Worm (Caenorhabditis elegans) whole organism, L3 larva: Measurements from ENCODE around the gene gst-39.

Experiments used
- R02D3.7 ChIP-seq: fragments of 150-350 bp; optimal IDR thresholded peaks from 2 replicates; lab custom pipeline; 2014; ENCODE audit warnings: missing biosample characterization, missing genetic modification characterization
- aly-2 ChIP-seq: fragments of 150-350 bp; optimal IDR thresholded peaks from 2 replicates; lab custom pipeline; 2014; ENCODE audit warnings: missing biosample characterization, missing genetic modification characterization
- ama-1 ChIP-seq: fragments of 150-350 bp; optimal IDR thresholded peaks from 2 replicates; lab custom pipeline; 2018
- ceh-16 ChIP-seq: sonication (generic microtip); optimal IDR thresholded peaks from 2 replicates; lab custom pipeline; 2017; ENCODE audit warnings: missing biosample characterization, missing genetic modification characterization
- ceh-28 ChIP-seq: fragments of 150-350 bp; optimal IDR thresholded peaks from 2 replicates; lab custom pipeline; 2014; ENCODE audit warnings: missing biosample characterization, missing genetic modification reagents, missing genetic modification characterization
- daf-12 ChIP-seq: fragments of 150-350 bp; optimal IDR thresholded peaks from 2 replicates; lab custom pipeline; 2014; ENCODE audit warnings: missing biosample characterization, missing genetic modification reagents, missing genetic modification characterization
- egl-27 ChIP-seq: sonication (generic microtip); optimal IDR thresholded peaks from 4 replicates; lab custom pipeline; 2017; ENCODE audit warnings: missing biosample characterization, missing genetic modification reagents, missing genetic modification characterization
- elt-1 ChIP-seq: fragments of 150-350 bp; optimal IDR thresholded peaks from 2 replicates; lab custom pipeline; 2014; ENCODE audit warnings: missing biosample characterization, missing genetic modification characterization
- elt-2 ChIP-seq: sonication (generic microtip); optimal IDR thresholded peaks from 2 replicates; lab custom pipeline; 2016; ENCODE audit warnings: missing genetic modification reagents, mild to moderate bottlenecking, missing genetic modification characterization, missing compliant biosample characterization
- elt-3 ChIP-seq, 3 experiments: fragments of 150-350 bp in 1 of 3; sonication (generic microtip) in 2 of 3; optimal IDR thresholded peaks; 2 replicates in 2 of 3; 4 replicates in 1 of 3; lab custom pipeline; 2014 to 2017; ENCODE audit warnings: missing biosample characterization in 3 of 3, missing genetic modification characterization in 3 of 3
- fkh-10 ChIP-seq: sonication (generic microtip); optimal IDR thresholded peaks from 2 replicates; lab custom pipeline; 2017; ENCODE audit warnings: missing biosample characterization, missing genetic modification reagents, missing genetic modification characterization
- fos-1 ChIP-seq: fragments of 150-350 bp; optimal IDR thresholded peaks from 2 replicates; lab custom pipeline; 2014; ENCODE audit warnings: missing biosample characterization, missing genetic modification characterization
- hmg-11 ChIP-seq: sonication (generic microtip); optimal IDR thresholded peaks from 2 replicates; lab custom pipeline; 2016; ENCODE audit warnings: missing genetic modification characterization, missing compliant biosample characterization
- jun-1 ChIP-seq: fragments of 150-350 bp; optimal IDR thresholded peaks from 2 replicates; lab custom pipeline; 2014; ENCODE audit warnings: missing biosample characterization, missing genetic modification reagents, missing genetic modification characterization
- lin-39 ChIP-seq: fragments of 150-350 bp; optimal IDR thresholded peaks from 2 replicates; lab custom pipeline; 2018; ENCODE audit warnings: missing biosample characterization, missing genetic modification reagents, missing genetic modification characterization
- lsy-12 ChIP-seq: sonication (generic microtip); optimal IDR thresholded peaks from 2 replicates; lab custom pipeline; 2016; ENCODE audit warnings: mild to moderate bottlenecking, missing genetic modification characterization, missing compliant biosample characterization
- mdl-1 ChIP-seq: fragments of 150-350 bp; optimal IDR thresholded peaks from 2 replicates; lab custom pipeline; 2014; ENCODE audit warnings: missing biosample characterization, missing genetic modification characterization
- nfya-1 ChIP-seq: sonication (generic microtip); optimal IDR thresholded peaks from 2 replicates; lab custom pipeline; 2017; ENCODE audit warnings: missing genetic modification characterization, mild to moderate bottlenecking, missing compliant biosample characterization, antibody characterized with exemption, moderate library complexity; ENCODE audit not compliant: insufficient read depth
- nhr-12 ChIP-seq: fragments of 150-350 bp; optimal IDR thresholded peaks from 2 replicates; lab custom pipeline; 2014; ENCODE audit warnings: missing biosample characterization, missing genetic modification characterization
- nhr-237 ChIP-seq: fragments of 150-350 bp; optimal IDR thresholded peaks from 2 replicates; lab custom pipeline; 2014; ENCODE audit warnings: missing biosample characterization, missing genetic modification characterization
- nhr-25 ChIP-seq: sonication (generic microtip); optimal IDR thresholded peaks from 2 replicates; lab custom pipeline; 2017; ENCODE audit warnings: missing biosample characterization, missing genetic modification characterization
- nhr-28 ChIP-seq: fragments of 150-350 bp; optimal IDR thresholded peaks from 2 replicates; lab custom pipeline; 2014; ENCODE audit warnings: missing biosample characterization, missing genetic modification characterization
- nhr-43 ChIP-seq: sonication (generic microtip); optimal IDR thresholded peaks from 2 replicates; lab custom pipeline; 2016; ENCODE audit warnings: mild to moderate bottlenecking, missing genetic modification characterization, missing compliant biosample characterization; ENCODE audit not compliant: poor library complexity, severe bottlenecking
- pha-4 ChIP-seq: fragments of 150-350 bp; optimal IDR thresholded peaks from 2 replicates; lab custom pipeline; 2014; ENCODE audit warnings: missing biosample characterization, missing genetic modification reagents, missing genetic modification characterization
- pqm-1 ChIP-seq: fragments of 150-350 bp; optimal IDR thresholded peaks from 2 replicates; lab custom pipeline; 2017; ENCODE audit warnings: missing biosample characterization, missing genetic modification characterization, inconsistent platforms
- sea-2 ChIP-seq: fragments of 150-350 bp; sonication (generic microtip); optimal IDR thresholded peaks from 4 replicates; lab custom pipeline; 2014; ENCODE audit warnings: missing biosample characterization, missing genetic modification reagents, missing genetic modification characterization
- snpc-4 ChIP-seq: fragments of 150-350 bp; optimal IDR thresholded peaks from 2 replicates; lab custom pipeline; 2014; ENCODE audit warnings: missing biosample characterization, missing genetic modification characterization
- unc-39 ChIP-seq: sonication (generic microtip); optimal IDR thresholded peaks from 4 replicates; lab custom pipeline; 2017; ENCODE audit warnings: missing biosample characterization, missing genetic modification characterization
- ztf-11 ChIP-seq: fragments of 150-350 bp; optimal IDR thresholded peaks from 2 replicates; lab custom pipeline; 2014; ENCODE audit warnings: missing biosample characterization, missing genetic modification characterization
- ztf-4 ChIP-seq: fragments of 150-350 bp; optimal IDR thresholded peaks from 2 replicates; lab custom pipeline; 2014; ENCODE audit warnings: missing biosample characterization, missing genetic modification characterization

The gst-39 gene

DNA sequence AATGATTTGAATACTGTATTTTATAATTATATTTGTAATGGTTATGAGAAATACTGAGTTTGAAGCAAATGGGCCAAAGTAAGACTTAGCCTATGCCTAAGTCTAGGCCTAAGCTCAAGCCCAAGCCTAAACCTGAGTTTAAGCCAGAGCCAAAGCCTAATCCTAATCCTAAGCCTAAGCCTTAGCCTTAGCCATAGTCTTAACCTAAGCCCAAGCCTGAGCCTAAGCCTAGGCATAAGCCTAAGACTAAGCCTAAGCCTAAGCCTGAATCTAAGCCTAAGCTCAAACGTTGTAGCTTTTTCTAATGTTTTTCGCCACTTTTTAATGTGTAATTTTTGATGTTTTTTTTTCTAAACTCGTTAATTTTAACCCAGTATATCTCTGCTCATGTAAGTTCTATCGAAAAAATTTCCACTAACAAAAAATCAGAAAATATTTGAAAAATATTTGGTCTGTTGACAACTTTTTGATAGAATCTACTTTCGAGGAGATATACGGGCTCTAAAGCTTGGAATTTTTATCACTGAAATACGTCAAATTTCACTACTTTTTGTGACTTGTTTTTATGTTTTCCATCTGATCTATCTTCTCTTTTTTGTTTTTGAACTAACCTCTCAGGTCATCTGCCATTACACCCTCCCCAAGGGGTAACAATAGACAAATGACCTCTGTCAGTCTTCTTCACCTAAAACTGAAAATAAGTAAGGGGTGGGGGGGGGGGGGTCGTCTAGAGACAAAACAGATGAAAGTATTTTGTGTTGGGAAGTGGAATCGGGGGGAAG is 32.5 kb upstream of the gst-39 start:
- TF ChIP-seq elt-3 (tag; optimal IDR thresholded peaks at IDR 0.05; lab: Kevin White, UChicago) (no peak), daf-12 (tag; lab: Kevin White, UChicago) (no peak), nhr-28 (no peak), nhr-12 (tag; lab: Kevin White, UChicago) (no peak), ceh-28 (tag; lab: Kevin White, UChicago) (no peak), aly-2 (no peak), ztf-11 (tag; lab: Kevin White, UChicago) (no peak), elt-1 (tag; lab: Kevin White, UChicago) (no peak), egl-27 (tag; lab: Kevin White, UChicago) (no peak), ceh-16 (tag; lab: Kevin White, UChicago) (no peak), nhr-25 (tag; lab: Kevin White, UChicago) (no peak), nfya-1 (tag; lab: Kevin White, UChicago) (no peak), jun-1 (tag; lab: Kevin White, UChicago) (no peak), lin-39 (no peak), sea-2 (GFP tag; lab: Kevin White, UChicago) (no peak), ztf-4 (tag; lab: Kevin White, UChicago) (no peak), pha-4 (tag; lab: Kevin White, UChicago) (no peak)

- TF ChIP-seq pha-4 (tag; lab: Kevin White, UChicago) (peak; percentile 67), nhr-43 (tag; lab: Kevin White, UChicago) (no peak), nhr-25 (tag; lab: Kevin White, UChicago) (peak; percentile 96), nfya-1 (tag; lab: Kevin White, UChicago) (peak; percentile 13), pqm-1 (tag; lab: Kevin White, UChicago) (no peak), fos-1 (tag; lab: Kevin White, UChicago) (no peak), elt-1 (tag; lab: Kevin White, UChicago) (no peak), hmg-11 (peak; percentile 21), fkh-10 (GFP tag; lab: Kevin White, UChicago) (no peak), nhr-28 (no peak), R02D3.7 (tag; lab: Kevin White, UChicago) (no peak)
Observed at ce11 chrII:15203398-15204068, 31.8 kb upstream of the gst-39 start.

- TF ChIP-seq hmg-11 (no peak), pha-4 (tag; lab: Kevin White, UChicago) (peak; percentile 3), ama-1 (lab: Kevin White, UChicago) (peak; percentile 10), elt-2 (tag; lab: Kevin White, UChicago) (peak; percentile 61), fkh-10 (GFP tag; lab: Kevin White, UChicago) (no peak), nhr-237 (tag; lab: Kevin White, UChicago) (no peak), ztf-11 (tag; lab: Kevin White, UChicago) (no peak), pqm-1 (tag; lab: Kevin White, UChicago) (peak; percentile 64), nfya-1 (tag; lab: Kevin White, UChicago) (no peak), lsy-12 (tag; lab: Kevin White, UChicago) (no peak)
- TF ChIP-seq, all 47 proteins: peak for 4
Observed at ce11 chrII:15197500-15197899, 25.8 kb upstream of the gst-39 start.

- no peak for TF ChIP-seq nfya-1 (tag; lab: Kevin White, UChicago)
- TF ChIP-seq, all 47 proteins: peak for 0
Observed at ce11 chrII:15196433-15196832, 24.7 kb upstream of the gst-39 start, which contains the start of gene spsb-1. Gene spsb-1 (plus strand): TSS chrII:15196733.

- TF ChIP-seq elt-2 (tag; lab: Kevin White, UChicago) (peak; percentile 9), lsy-12 (tag; lab: Kevin White, UChicago) (no peak), R02D3.7 (tag; lab: Kevin White, UChicago) (no peak), pha-4 (tag; lab: Kevin White, UChicago) (peak; percentile 31)
Observed at ce11 chrII:15195346-15195745, 23.6 kb upstream of the gst-39 start.

- peak; percentile 51 for TF ChIP-seq jun-1 (tag; lab: Kevin White, UChicago)
- TF ChIP-seq pha-4 (tag; lab: Kevin White, UChicago) = peak; percentile 69
- TF ChIP-seq mdl-1 (tag; lab: Kevin White, UChicago) = peak; percentile 7
- peak; percentile 81 for TF ChIP-seq elt-2 (tag; lab: Kevin White, UChicago)
- TF ChIP-seq ceh-28 (tag; lab: Kevin White, UChicago) = peak; percentile 49
- peak; percentile 34 for TF ChIP-seq nfya-1 (tag; lab: Kevin White, UChicago)
- TF ChIP-seq ztf-11 (tag; lab: Kevin White, UChicago) = no peak
- no peak for TF ChIP-seq unc-39 (tag; lab: Kevin White, UChicago)
- peak; percentile 48 for TF ChIP-seq pqm-1 (tag; lab: Kevin White, UChicago)
- TF ChIP-seq snpc-4 (tag; lab: Kevin White, UChicago) = peak; percentile 21
- peak; percentile 37 for TF ChIP-seq lin-39
Observed at ce11 chrII:15193961-15194360, 22.2 kb upstream of the gst-39 start.
